Worm (Caenorhabditis elegans): ENCODE data around the gene W03F9.4.

The W03F9.4 gene

DNA sequence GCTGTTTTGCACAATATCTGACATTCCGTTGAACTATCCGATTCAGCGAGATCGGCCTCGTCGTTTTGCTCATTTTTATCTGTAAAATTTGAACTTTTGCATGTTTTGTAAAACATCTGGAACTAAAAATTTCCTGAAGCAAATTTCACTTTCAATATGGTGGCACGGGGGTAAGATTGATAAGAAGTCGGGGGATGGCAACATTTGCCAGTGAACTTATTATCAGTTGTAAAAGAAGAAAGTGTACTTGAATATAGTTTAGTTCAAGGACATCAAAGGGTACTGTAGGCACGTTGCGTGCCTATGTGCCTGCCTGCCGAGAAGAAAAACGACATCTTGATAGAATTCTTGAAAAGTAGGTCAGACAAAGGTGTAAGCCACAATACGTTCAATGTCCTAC, at the start of gene W03F9.4:
Gene W03F9.4 (minus strand): TSS at position 79 of the 400 bp plus-strand sequence.
- TF ChIP-seq vab-7 (GFP tag; IDR thresholded peaks at IDR 0.05) (no peak), saeg-2 (GFP tag; IDR thresholded peaks at IDR 0.05) (no peak), Y5F2A.4 (GFP tag; optimal IDR thresholded peaks at IDR 0.05) (no peak), snpc-1.2 (GFP tag; IDR thresholded peaks at IDR 0.05) (no peak), skn-1 (tag; optimal IDR thresholded peaks at IDR 0.05) (no peak), nhr-28 (tag; optimal IDR thresholded peaks at IDR 0.05) (peak; percentile 58), mxl-3 (GFP tag; optimal IDR thresholded peaks at IDR 0.05) (peak; percentile 40), madf-5 (GFP tag; IDR thresholded peaks at IDR 0.05) (no peak), nhr-48 (tag; optimal IDR thresholded peaks at IDR 0.05) (no peak), ceh-28 (tag; optimal IDR thresholded peaks at IDR 0.05) (no peak), dmd-6 (GFP tag; IDR thresholded peaks at IDR 0.05) (peak; percentile 50), madf-9 (GFP tag; conservative IDR thresholded peaks at IDR 0.05) (no peak), ama-1 (optimal IDR thresholded peaks at IDR 0.05) (no peak), mes-2 (tag; optimal IDR thresholded peaks at IDR 0.05; ENCODE audit: poor library complexity, severe bottlenecking) (no peak), pqm-1 (tag; optimal IDR thresholded peaks at IDR 0.05) (peak; percentile 66), php-3 (GFP tag; IDR thresholded peaks at IDR 0.05) (no peak), fos-1 (tag; optimal IDR thresholded peaks at IDR 0.05) (no peak), attf-4 (tag; optimal IDR thresholded peaks at IDR 0.05) (no peak), daf-19 (GFP tag; conservative IDR thresholded peaks at IDR 0.05) (no peak), rbr-2 (tag; optimal IDR thresholded peaks at IDR 0.05) (no peak), nhr-10 (tag; optimal IDR thresholded peaks at IDR 0.05) (no peak), ztf-7 (tag; optimal IDR thresholded peaks at IDR 0.05) (no peak), nhr-111 (GFP tag; optimal IDR thresholded peaks at IDR 0.05) (no peak), arid-1 (GFP tag; conservative IDR thresholded peaks at IDR 0.05) (no peak), ceh-20 (GFP tag; IDR thresholded peaks at IDR 0.05) (no peak), lin-39 (tag; optimal IDR thresholded peaks at IDR 0.05) (no peak), mdl-1 (tag; optimal IDR thresholded peaks at IDR 0.05) (peak in 1 of 2 experiments; percentile 19), gei-8 (GFP tag; optimal IDR thresholded peaks at IDR 0.05) (no peak)

DNA sequence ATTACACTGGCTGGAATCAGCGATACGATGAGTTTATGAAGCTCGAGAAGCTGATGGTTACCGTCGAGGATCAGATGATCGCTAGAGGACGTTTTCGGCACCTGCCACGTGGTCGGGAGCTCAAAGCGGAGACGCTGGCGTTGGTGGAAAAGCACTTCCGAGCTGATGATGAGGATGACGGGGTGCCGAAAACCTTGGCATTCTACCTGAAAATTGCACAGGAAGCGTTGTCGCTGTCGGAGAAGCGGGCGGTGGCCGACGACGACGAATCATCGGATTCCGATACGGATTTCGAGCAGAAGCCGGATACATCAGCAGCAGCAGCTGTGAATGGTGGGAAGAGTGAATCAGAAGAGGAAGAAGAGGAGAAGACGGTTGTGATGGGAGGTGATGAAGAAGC, 43.6 kb upstream of the W03F9.4 start:
- TF ChIP-seq nhr-6 (tag; optimal IDR thresholded peaks at IDR 0.05), result no peak
- peak; percentile 75 for TF ChIP-seq set-16 (GFP tag; IDR thresholded peaks at IDR 0.05)
- TF ChIP-seq nhr-76 (tag; optimal IDR thresholded peaks at IDR 0.05), result no peak
- no peak for TF ChIP-seq fos-1 (tag; optimal IDR thresholded peaks at IDR 0.05)
- no peak for TF ChIP-seq F49E8.2 (tag; optimal IDR thresholded peaks at IDR 0.05; ENCODE audit: borderline replicate concordance)
- TF ChIP-seq ceh-28 (tag; optimal IDR thresholded peaks at IDR 0.05), result no peak
- TF ChIP-seq ztf-7 (tag; optimal IDR thresholded peaks at IDR 0.05), result no peak

DNA sequence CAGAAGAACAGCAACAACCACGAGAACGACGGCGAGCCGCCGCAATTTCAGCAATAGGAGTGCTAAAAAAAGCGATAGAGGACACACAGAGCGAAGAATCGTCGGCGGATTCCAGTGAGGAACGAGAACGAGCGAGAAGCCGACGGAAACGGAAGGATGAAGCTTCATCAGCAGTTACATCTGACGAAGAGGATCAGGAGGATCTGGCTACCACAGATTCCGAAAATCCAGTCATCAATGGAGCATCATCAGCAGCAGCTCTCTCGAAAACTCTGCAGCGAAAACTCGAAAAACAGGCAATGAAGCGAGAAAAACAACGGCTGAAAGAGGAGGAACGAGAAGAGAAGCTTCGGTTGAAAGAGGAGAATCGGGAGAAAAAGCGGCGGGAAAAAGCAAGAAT, 38.2 kb upstream of the W03F9.4 start:
- TF ChIP-seq madf-5 (GFP tag; IDR thresholded peaks at IDR 0.05) (no peak), set-16 (GFP tag; IDR thresholded peaks at IDR 0.05) (peak; percentile 19; the same call in 1 of the 2 replicates)

DNA sequence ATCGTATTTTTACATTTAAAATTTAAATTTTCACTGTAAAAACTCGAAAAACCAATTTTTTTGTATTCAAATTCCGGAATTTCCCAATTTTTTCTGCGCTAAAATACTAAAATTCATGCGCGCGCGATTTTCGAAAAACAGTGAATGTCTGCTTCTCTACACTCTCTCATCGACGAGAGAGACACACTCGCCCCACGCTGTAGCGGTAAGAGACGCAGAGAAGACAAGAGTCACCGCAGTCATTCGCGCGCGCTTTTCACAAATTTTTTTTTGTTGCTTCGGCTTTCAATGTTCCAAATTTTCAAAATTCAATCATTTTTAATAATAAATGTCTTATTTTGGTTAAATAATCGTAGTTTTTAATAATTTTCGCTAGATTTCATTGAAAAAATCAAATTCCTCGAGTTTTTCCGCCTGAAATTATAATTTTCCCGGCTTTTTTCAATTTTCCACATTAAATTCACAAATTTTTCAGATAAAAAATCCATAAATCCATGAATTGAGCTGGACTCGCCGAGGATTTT, 34.6 kb upstream of the W03F9.4 start, which contains the start of gene arid-1:
Gene arid-1 (plus strand): TSS at position 474 of the 524 bp plus-strand sequence.
- TF ChIP-seq nhr-6 (tag; optimal IDR thresholded peaks at IDR 0.05) (no peak), daf-8 (GFP tag; IDR thresholded peaks at IDR 0.05) (no peak), dve-1 (tag; optimal IDR thresholded peaks at IDR 0.05; ENCODE audit: insufficient read depth) (peak; percentile 39), madf-9 (GFP tag; conservative IDR thresholded peaks at IDR 0.05) (no peak), nhr-10 (tag; optimal IDR thresholded peaks at IDR 0.05) (no peak), daf-12 (tag; optimal IDR thresholded peaks at IDR 0.05) (no peak), dmd-9 (GFP tag; IDR thresholded peaks at IDR 0.05) (no peak), saeg-2 (GFP tag; IDR thresholded peaks at IDR 0.05) (no peak), lir-3 (tag; optimal IDR thresholded peaks at IDR 0.05) (no peak), nhr-41 (GFP tag; IDR thresholded peaks at IDR 0.05) (no peak), jun-1 (tag; optimal IDR thresholded peaks at IDR 0.05) (no peak), fkh-10 (GFP tag; optimal IDR thresholded peaks at IDR 0.05) (peak; percentile 39), F37D6.2 (tag; optimal IDR thresholded peaks at IDR 0.05) (no peak), duxl-1 (tag; optimal IDR thresholded peaks at IDR 0.05; ENCODE audit: poor library complexity) (no peak), nhr-42 (GFP tag; IDR thresholded peaks at IDR 0.05) (no peak), dpl-1 (GFP tag; optimal IDR thresholded peaks at IDR 0.05) (peak; percentile 65), ctbp-1 (GFP tag; IDR thresholded peaks at IDR 0.05) (no peak), ZK337.2 (GFP tag; IDR thresholded peaks at IDR 0.05) (no peak), mes-2 (tag; optimal IDR thresholded peaks at IDR 0.05; ENCODE audit: poor library complexity, severe bottlenecking) (no peak), mdl-1 (tag; optimal IDR thresholded peaks at IDR 0.05) (peak in 1 of 2 experiments; percentile 27), lim-7 (GFP tag; IDR thresholded peaks at IDR 0.05) (no peak)
